Worm (Caenorhabditis elegans): Measurements from ENCODE around the gene K03B4.4.

ce11 chrV:4730075-4730474 is 48.3 kb downstream of the K03B4.4 start, which contains the start of gene tig-2:
- TF ChIP-seq tab-1 (GFP tag; IDR thresholded peaks at IDR 0.05) (no peak), klf-2 (GFP tag; conservative IDR thresholded peaks at IDR 0.05) (no peak), flt-1 (GFP tag; IDR thresholded peaks at IDR 0.05) (no peak), med-1 (GFP tag; optimal IDR thresholded peaks at IDR 0.05; ENCODE audit: insufficient read depth) (no peak), ztf-29 (GFP tag; IDR thresholded peaks at IDR 0.05) (no peak), cog-1 (tag; optimal IDR thresholded peaks at IDR 0.05) (no peak), ref-1 (GFP tag; conservative IDR thresholded peaks at IDR 0.05) (no peak), T22C8.4 (GFP tag; IDR thresholded peaks at IDR 0.05) (no peak), ztf-23 (GFP tag; IDR thresholded peaks at IDR 0.05) (no peak)
